Fruit fly (Drosophila melanogaster) whole organism, embryonic: ENCODE data around the gene CG31121.
A peak's percentile ranks its signal among the peaks of the same experiment; 100 is the strongest.

Source experiments
- ATbp ChIP-seq: fragments of 200-800 bp; sonication (Bioruptor generic); optimal IDR thresholded peaks from 2 replicates; lab custom pipeline; 2017; ENCODE audit warnings: missing biosample characterization, mild to moderate bottlenecking, missing genetic modification characterization, missing genetic modification reagents
- Atf-2 ChIP-seq: fragments of 200-800 bp; sonication (Bioruptor generic); optimal IDR thresholded peaks from 2 replicates; lab custom pipeline; 2016; ENCODE audit warnings: missing biosample characterization, missing genetic modification characterization
- BtbVII ChIP-seq: fragments of 200-800 bp; sonication (Bioruptor generic); optimal IDR thresholded peaks from 3 replicates; lab custom pipeline; 2017; ENCODE audit warnings: missing biosample characterization, mild to moderate bottlenecking, missing genetic modification characterization
- C15 ChIP-seq: fragments of 200-800 bp; sonication (Bioruptor generic); IDR thresholded peaks from 3 replicates; pipeline ENCODE4 v1.3.6; 2022; ENCODE audit warnings: missing biosample characterization, missing genetic modification characterization
- CG10209 ChIP-seq: fragments of 200-800 bp; sonication (Bioruptor generic); optimal IDR thresholded peaks from 3 replicates; lab custom pipeline; 2017; ENCODE audit warnings: missing biosample characterization, mild to moderate bottlenecking, missing genetic modification characterization, missing genetic modification reagents
- CG10979 ChIP-seq: fragments of 200-800 bp; sonication (Bioruptor generic); optimal IDR thresholded peaks from 2 replicates; lab custom pipeline; 2018; ENCODE audit warnings: missing biosample characterization, mild to moderate bottlenecking, missing genetic modification characterization, moderate library complexity
- CG11723 ChIP-seq: fragments of 200-800 bp; sonication (Bioruptor generic); optimal IDR thresholded peaks from 2 replicates; lab custom pipeline; 2017; ENCODE audit warnings: missing biosample characterization, mild to moderate bottlenecking, missing genetic modification characterization
- CG13624 ChIP-seq: fragments of 200-800 bp; sonication (Bioruptor generic); optimal IDR thresholded peaks from 2 replicates; lab custom pipeline; 2016; ENCODE audit warnings: missing biosample characterization, missing genetic modification characterization
- CG14710 ChIP-seq: fragments of 200-800 bp; sonication (Bioruptor generic); optimal IDR thresholded peaks from 3 replicates; lab custom pipeline; 2019; ENCODE audit warnings: missing biosample characterization, mild to moderate bottlenecking, missing genetic modification characterization, moderate library complexity
- CG15514 ChIP-seq: fragments of 200-800 bp; sonication (Bioruptor generic); optimal IDR thresholded peaks from 3 replicates; lab custom pipeline; 2017; ENCODE audit warnings: missing biosample characterization, missing genetic modification characterization, mild to moderate bottlenecking, moderate library complexity, missing genetic modification reagents
- CG17186 ChIP-seq: fragments of 200-800 bp; sonication (Bioruptor generic); optimal IDR thresholded peaks from 3 replicates; lab custom pipeline; 2017; ENCODE audit warnings: missing biosample characterization, missing genetic modification reagents, missing genetic modification characterization
- CG2120 ChIP-seq: fragments of 200-800 bp; sonication (Bioruptor generic); optimal IDR thresholded peaks from 3 replicates; lab custom pipeline; 2016; ENCODE audit warnings: missing biosample characterization, missing genetic modification characterization
- CG31441 ChIP-seq: fragments of 200-800 bp; sonication (Bioruptor generic); IDR thresholded peaks from 2 replicates; pipeline ENCODE4 v1.3.6; 2022; ENCODE audit warnings: missing biosample characterization, missing genetic modification characterization
- CG34376 ChIP-seq: fragments of 200-800 bp; sonication (Bioruptor generic); optimal IDR thresholded peaks from 2 replicates; lab custom pipeline; 2018; ENCODE audit warnings: missing biosample characterization, mild to moderate bottlenecking, missing genetic modification characterization
- CG3995 ChIP-seq: fragments of 200-800 bp; sonication (Bioruptor generic); optimal IDR thresholded peaks from 3 replicates; lab custom pipeline; 2016; ENCODE audit warnings: missing biosample characterization, missing genetic modification characterization
- CG4424 ChIP-seq: fragments of 200-800 bp; sonication (Bioruptor generic); optimal IDR thresholded peaks from 3 replicates; lab custom pipeline; 2016; ENCODE audit warnings: missing biosample characterization, missing genetic modification characterization
- CG4617 ChIP-seq: fragments of 200-800 bp; sonication (Bioruptor generic); optimal IDR thresholded peaks from 3 replicates; lab custom pipeline; 2016; ENCODE audit warnings: missing biosample characterization, missing genetic modification characterization, borderline replicate concordance
- CG8359 ChIP-seq: fragments of 200-800 bp; sonication (Bioruptor generic); optimal IDR thresholded peaks from 2 replicates; lab custom pipeline; 2017; ENCODE audit warnings: missing biosample characterization, mild to moderate bottlenecking, missing genetic modification characterization, borderline replicate concordance
- CG9609 ChIP-seq: fragments of 200-800 bp; sonication (Bioruptor generic); optimal IDR thresholded peaks from 3 replicates; lab custom pipeline; 2016; ENCODE audit warnings: missing biosample characterization, missing genetic modification characterization
- CG9797 ChIP-seq: fragments of 200-800 bp; sonication (Bioruptor generic); optimal IDR thresholded peaks from 3 replicates; lab custom pipeline; 2018; ENCODE audit warnings: missing biosample characterization, mild to moderate bottlenecking, missing genetic modification characterization
- CG9876 ChIP-seq: fragments of 200-800 bp; sonication (Bioruptor generic); optimal IDR thresholded peaks from 2 replicates; lab custom pipeline; 2016; ENCODE audit warnings: missing biosample characterization, missing genetic modification characterization
- D19A ChIP-seq: fragments of 200-800 bp; optimal IDR thresholded peaks from 3 replicates; lab custom pipeline; 2019; ENCODE audit warnings: missing biosample characterization, mild to moderate bottlenecking, missing genetic modification characterization, moderate library complexity
- Dad ChIP-seq: fragments of 200-800 bp; sonication (Bioruptor generic); optimal IDR thresholded peaks from 3 replicates; lab custom pipeline; 2016; ENCODE audit warnings: missing biosample characterization, missing genetic modification characterization
- Ets65A ChIP-seq: fragments of 200-800 bp; sonication (Bioruptor generic); peaks from one replicate; lab custom pipeline; 2016; ENCODE audit warnings: missing biosample characterization, missing genetic modification characterization
- Fer1 ChIP-seq: fragments of 200-800 bp; sonication (Bioruptor generic); optimal IDR thresholded peaks from 2 replicates; lab custom pipeline; 2017; ENCODE audit warnings: missing biosample characterization, mild to moderate bottlenecking, missing genetic modification characterization
- HHEX ChIP-seq: fragments of 200-800 bp; sonication (Bioruptor generic); optimal IDR thresholded peaks from 3 replicates; lab custom pipeline; 2017; ENCODE audit warnings: missing biosample characterization, mild to moderate bottlenecking, missing genetic modification characterization, missing genetic modification reagents
- HmgD ChIP-seq: fragments of 200-800 bp; sonication (Bioruptor generic); optimal IDR thresholded peaks from 3 replicates; lab custom pipeline; 2016; ENCODE audit warnings: missing biosample characterization, missing genetic modification characterization
- MESR4 ChIP-seq: fragments of 200-800 bp; sonication (Bioruptor generic); optimal IDR thresholded peaks from 2 replicates; lab custom pipeline; 2018; ENCODE audit warnings: missing biosample characterization, mild to moderate bottlenecking, missing genetic modification characterization, moderate library complexity
- Max ChIP-seq: fragments of 200-800 bp; sonication (Bioruptor generic); optimal IDR thresholded peaks from 2 replicates; lab custom pipeline; 2016; ENCODE audit warnings: missing biosample characterization, mild to moderate bottlenecking, missing genetic modification characterization
- Pdp1 ChIP-seq, 2 experiments: fragments of 200-800 bp; sonication (Bioruptor generic); optimal IDR thresholded peaks; 3 replicates each; lab custom pipeline; 2016; ENCODE audit warnings: missing biosample characterization in 2 of 2, missing genetic modification characterization in 2 of 2, mild to moderate bottlenecking in 1 of 2, moderate library complexity in 1 of 2
- Sry-β ChIP-seq: fragments of 200-800 bp; sonication (Bioruptor generic); optimal IDR thresholded peaks from 2 replicates; lab custom pipeline; 2018; ENCODE audit warnings: missing biosample characterization, mild to moderate bottlenecking, missing genetic modification characterization, moderate library complexity
- Tbp ChIP-seq: fragments of >200 bp; optimal IDR thresholded peaks from 2 replicates; lab custom pipeline; 2018; ENCODE audit warnings: missing biosample characterization, missing genetic modification characterization
- cad ChIP-seq: fragments of >200 bp; optimal IDR thresholded peaks from 2 replicates; lab custom pipeline; 2017; ENCODE audit warnings: missing biosample characterization, missing genetic modification characterization
- chinmo ChIP-seq: fragments of 200-800 bp; sonication (Bioruptor generic); IDR thresholded peaks from 4 replicates; pipeline ENCODE4 v1.3.6; 2022; ENCODE audit warnings: missing biosample characterization, missing genetic modification characterization; ENCODE audit not compliant: partially characterized antibody
- crc ChIP-seq: fragments of 200-800 bp; sonication (Bioruptor generic); optimal IDR thresholded peaks from 2 replicates; lab custom pipeline; 2016; ENCODE audit warnings: missing biosample characterization, missing genetic modification characterization
- disco-r ChIP-seq: fragments of 200-800 bp; sonication (Bioruptor generic); optimal IDR thresholded peaks from 2 replicates; lab custom pipeline; 2016; ENCODE audit warnings: missing biosample characterization, missing genetic modification characterization
- emc ChIP-seq: fragments of 200-800 bp; sonication (Bioruptor generic); optimal IDR thresholded peaks from 2 replicates; lab custom pipeline; 2016; ENCODE audit warnings: missing biosample characterization, missing genetic modification characterization
- lbe ChIP-seq: fragments of 200-800 bp; sonication (Bioruptor generic); optimal IDR thresholded peaks from 2 replicates; lab custom pipeline; 2016; ENCODE audit warnings: missing biosample characterization, mild to moderate bottlenecking, missing genetic modification characterization
- lov ChIP-seq, 2 experiments: fragments of 200-800 bp in 1 of 2; fragments of >200 bp in 1 of 2; sonication (Bioruptor generic) in 1 of 2; IDR thresholded peaks in 1 of 2; optimal IDR thresholded peaks in 1 of 2; 2 replicates in 1 of 2; 3 replicates in 1 of 2; pipeline versions ENCODE4 v1.3.6 to Lab custom; 2017 to 2022; ENCODE audit warnings: missing biosample characterization in 1 of 2, missing genetic modification characterization in 1 of 2
- mam ChIP-seq: fragments of 200-800 bp; sonication (Bioruptor generic); optimal IDR thresholded peaks from 3 replicates; lab custom pipeline; 2016; ENCODE audit warnings: missing biosample characterization, missing genetic modification characterization
- nerfin-2 ChIP-seq: fragments of 200-800 bp; sonication (Bioruptor generic); IDR thresholded peaks from 2 replicates; pipeline ENCODE4 v1.3.6; 2022; ENCODE audit warnings: missing biosample characterization, missing genetic modification characterization; ENCODE audit not compliant: partially characterized antibody
- nom ChIP-seq: fragments of 200-800 bp; sonication (Bioruptor generic); optimal IDR thresholded peaks from 2 replicates; lab custom pipeline; 2017; ENCODE audit warnings: missing biosample characterization, missing genetic modification characterization, mild to moderate bottlenecking, moderate library complexity, missing genetic modification reagents
- otp ChIP-seq: fragments of 200-800 bp; sonication (Bioruptor generic); IDR thresholded peaks from 3 replicates; pipeline ENCODE4, ENCODE4 v1.3.6; 2022; ENCODE audit warnings: missing biosample characterization, missing genetic modification characterization
- phol ChIP-seq: fragments of 200-800 bp; sonication (Bioruptor generic); optimal IDR thresholded peaks from 3 replicates; lab custom pipeline; 2018; ENCODE audit warnings: missing biosample characterization, mild to moderate bottlenecking, missing genetic modification characterization, moderate library complexity
- pita ChIP-seq: fragments of 200-800 bp; sonication (Bioruptor generic); optimal IDR thresholded peaks from 2 replicates; lab custom pipeline; 2017; ENCODE audit warnings: missing biosample characterization, mild to moderate bottlenecking, missing genetic modification characterization
- pnt ChIP-seq: fragments of 200-800 bp; sonication (Bioruptor generic); optimal IDR thresholded peaks from 3 replicates; lab custom pipeline; 2016; ENCODE audit warnings: missing biosample characterization, missing genetic modification characterization
- ro ChIP-seq: fragments of 200-800 bp; sonication (Bioruptor generic); IDR thresholded peaks from 2 replicates; pipeline ENCODE4 v1.3.6; 2022; ENCODE audit warnings: missing biosample characterization, missing genetic modification characterization
- scrt ChIP-seq: fragments of 200-800 bp; sonication (Bioruptor generic); optimal IDR thresholded peaks from 2 replicates; lab custom pipeline; 2018; ENCODE audit warnings: missing biosample characterization, mild to moderate bottlenecking, missing genetic modification characterization, moderate library complexity
- slp2 ChIP-seq: fragments of 200-800 bp; sonication (Bioruptor generic); optimal IDR thresholded peaks from 2 replicates; lab custom pipeline; 2016; ENCODE audit warnings: missing biosample characterization, missing genetic modification characterization
- stwl ChIP-seq: fragments of 200-800 bp; sonication (Bioruptor generic); optimal IDR thresholded peaks from 3 replicates; lab custom pipeline; 2018; ENCODE audit warnings: missing biosample characterization, mild to moderate bottlenecking, missing genetic modification characterization, moderate library complexity
- usp ChIP-seq: fragments of >200 bp; optimal IDR thresholded peaks from 2 replicates; lab custom pipeline; 2017; ENCODE audit warnings: missing biosample characterization, missing genetic modification characterization

Gene CG31121

dm6 chr3R:24931856-24932255 is 37.5 kb upstream of the CG31121 start, which contains the start of gene CG11771 (continued):
- TF ChIP-seq nerfin-2 (GFP tag; lab: Robert Waterston, UW) = no peak
- no peak for TF ChIP-seq slp2 (GFP tag; lab: Kevin White, UChicago)
- TF ChIP-seq Max (GFP tag; lab: Kevin White, UChicago) = no peak
- no peak for TF ChIP-seq CG9609 (GFP tag; lab: Kevin White, UChicago)
- TF ChIP-seq Sry-β (GFP tag; lab: Kevin White, UChicago) = peak; percentile 83
- peak in 1 of 2 experiments; percentile 95 for TF ChIP-seq Pdp1 (GFP tag; optimal IDR thresholded peaks at IDR 0.05; lab: Kevin White, UChicago)
- TF ChIP-seq CG9876 (GFP tag; lab: Kevin White, UChicago) = no peak
- TF ChIP-seq HHEX = no peak
- no peak for TF ChIP-seq Fer1
- no peak for TF ChIP-seq CG34376 (GFP tag; lab: Kevin White, UChicago)
- no peak for TF ChIP-seq stwl (tag; lab: Kevin White, UChicago)
- no peak for TF ChIP-seq nom
- no peak for TF ChIP-seq CG8359 (GFP tag; lab: Kevin White, UChicago)
- no peak for TF ChIP-seq CG11723 (GFP tag; lab: Kevin White, UChicago)
- TF ChIP-seq Ets65A (GFP tag; lab: Kevin White, UChicago) = no peak
- TF ChIP-seq ATbp = no peak
- peak; percentile 24 for TF ChIP-seq CG15514 (GFP tag; lab: Kevin White, UChicago)
- peak; percentile 60 for TF ChIP-seq MESR4 (GFP tag; lab: Kevin White, UChicago)
- no peak for TF ChIP-seq otp (GFP tag; lab: Robert Waterston, UW)
- no peak for TF ChIP-seq lbe (GFP tag; lab: Kevin White, UChicago)
- TF ChIP-seq Dad (GFP tag; lab: Kevin White, UChicago) = no peak
- no peak for TF ChIP-seq D19A (tag; lab: Kevin White, UChicago)
- TF ChIP-seq CG14710 = no peak
- no peak for TF ChIP-seq scrt (GFP tag; lab: Kevin White, UChicago)
- TF ChIP-seq CG10979 (tag; lab: Kevin White, UChicago) = no peak
- TF ChIP-seq C15 (GFP tag; lab: Robert Waterston, UW) = no peak
- no peak for TF ChIP-seq usp (GFP tag; lab: Kevin White, UChicago)
- no peak for TF ChIP-seq mam (GFP tag; lab: Kevin White, UChicago)
- 0 out of 2 replicates have a peak, but pooled peaks have one; percentile 33 for TF ChIP-seq CG31441 (GFP tag; lab: Robert Waterston, UW)
- peak; percentile 32 for TF ChIP-seq CG4617 (GFP tag; lab: Kevin White, UChicago)
- TF ChIP-seq Atf-2 (GFP tag; lab: Kevin White, UChicago) = no peak
- TF ChIP-seq CG13624 (GFP tag; lab: Kevin White, UChicago) = no peak
- no peak for TF ChIP-seq emc
- TF ChIP-seq CG10209 (GFP tag; lab: Kevin White, UChicago) = no peak
- TF ChIP-seq pnt (GFP tag; lab: Kevin White, UChicago) = no peak
- TF ChIP-seq lov (optimal IDR thresholded peaks at IDR 0.05; lab: Kevin White, UChicago) = no peak
- 0 out of 3 replicates have a peak, but pooled peaks have one; percentile 8 for TF ChIP-seq lov (GFP tag; IDR thresholded peaks at IDR 0.05; lab: Robert Waterston, UW)
- no peak for TF ChIP-seq pita
- TF ChIP-seq disco-r (GFP tag; lab: Kevin White, UChicago) = no peak
- TF ChIP-seq Tbp (GFP tag; lab: Kevin White, UChicago) = no peak
- TF ChIP-seq phol (tag; lab: Kevin White, UChicago) = no peak
- TF ChIP-seq CG17186 (GFP tag; lab: Kevin White, UChicago) = no peak
- no peak for TF ChIP-seq BtbVII (GFP tag; lab: Kevin White, UChicago)
- TF ChIP-seq CG9797 = no peak
- no peak for TF ChIP-seq crc
- no peak for TF ChIP-seq CG4424 (GFP tag; lab: Kevin White, UChicago)
- no peak for TF ChIP-seq HmgD (GFP tag; lab: Kevin White, UChicago)
- TF ChIP-seq CG3995 (GFP tag; lab: Kevin White, UChicago) = peak; percentile 97
- no peak for TF ChIP-seq CG2120 (GFP tag; lab: Kevin White, UChicago)
- no peak for TF ChIP-seq cad
- no peak for TF ChIP-seq chinmo
- TF ChIP-seq ro = no peak
